Fruit fly (Drosophila melanogaster) whole organism, prepupa: Measurements from ENCODE around the gene CG34026.

ENCODE experiments used
- CG3919 ChIP-seq: fragments of 200-800 bp; sonication (Bioruptor generic); optimal IDR thresholded peaks from 3 replicates; lab custom pipeline; 2016; ENCODE audit warnings: missing biosample characterization, missing genetic modification characterization
- Eip78C ChIP-seq: fragments of 200-800 bp; sonication (Bioruptor generic); peaks from one replicate; lab custom pipeline; 2016; ENCODE audit warnings: missing biosample characterization, missing genetic modification characterization
- Gug ChIP-seq: fragments of 200-800 bp; sonication (Bioruptor generic); IDR thresholded peaks from 2 replicates; pipeline ENCODE4 v1.3.6; 2022; ENCODE audit warnings: missing biosample characterization, missing genetic modification characterization
- Lpt ChIP-seq: fragments of 200-800 bp; sonication (Bioruptor generic); optimal IDR thresholded peaks from 3 replicates; lab custom pipeline; 2016; ENCODE audit warnings: missing biosample characterization, missing genetic modification characterization
- Sox102F ChIP-seq: fragments of 200-800 bp; sonication (Bioruptor generic); optimal IDR thresholded peaks from 2 replicates; lab custom pipeline; 2016; ENCODE audit warnings: missing biosample characterization, mild to moderate bottlenecking, missing genetic modification characterization
- pdm3 ChIP-seq: fragments of 200-800 bp; sonication (Bioruptor generic); optimal IDR thresholded peaks from 3 replicates; lab custom pipeline; 2016; ENCODE audit warnings: missing biosample characterization, missing genetic modification characterization
- topi ChIP-seq: fragments of 200-800 bp; sonication (Bioruptor generic); optimal IDR thresholded peaks from 3 replicates; lab custom pipeline; 2016; ENCODE audit warnings: missing biosample characterization, missing genetic modification characterization

DNA sequence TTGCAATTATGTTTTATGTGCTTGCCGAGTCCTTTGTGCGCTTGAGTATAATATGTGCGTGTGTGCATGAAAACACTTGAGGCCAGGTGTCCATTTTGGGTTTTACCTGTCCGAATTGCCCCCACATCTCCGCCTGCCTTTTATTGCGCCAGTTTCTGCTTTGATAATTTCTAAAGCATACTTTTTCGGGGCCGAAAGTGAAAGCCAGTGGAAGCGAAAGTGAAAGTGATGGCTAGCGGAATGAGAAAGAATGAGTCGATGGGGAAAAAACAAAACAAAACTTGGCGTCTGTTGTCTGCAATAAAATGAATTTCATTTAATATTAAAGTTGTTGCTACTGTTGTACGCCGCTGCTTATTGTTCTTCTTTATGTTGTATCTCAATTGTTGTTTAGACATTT, 10.1 kb upstream of the CG34026 start:
- TF ChIP-seq Eip78C (GFP tag; lab: Kevin White, UChicago), result no peak
- TF ChIP-seq topi (GFP tag; lab: Kevin White, UChicago), result no peak
- TF ChIP-seq Lpt (GFP tag; lab: Kevin White, UChicago), result no peak
- TF ChIP-seq Gug (GFP tag; lab: Robert Waterston, UW), result no peak
- no peak for TF ChIP-seq CG3919 (GFP tag; lab: Kevin White, UChicago)
- no peak for TF ChIP-seq pdm3 (GFP tag; lab: Kevin White, UChicago)
- TF ChIP-seq Sox102F (GFP tag; lab: Kevin White, UChicago), result no peak
